Worm (Caenorhabditis elegans) whole organism, early embryonic: ENCODE data around the gene srj-33.

Experiments used
- F13C5.2 ChIP-seq: sonication (generic microtip); optimal IDR thresholded peaks from 2 replicates; lab custom pipeline; 2017; ENCODE audit warnings: mild to moderate bottlenecking, missing genetic modification characterization, inconsistent platforms, missing compliant biosample characterization
- ama-1 ChIP-seq: fragments of 150-350 bp; optimal IDR thresholded peaks from 2 replicates; lab custom pipeline; 2014
- ceh-13 ChIP-seq: fragments of 200-800 bp; sonication (Bioruptor generic); optimal IDR thresholded peaks from 2 replicates; lab custom pipeline; 2018; ENCODE audit warnings: mild to moderate bottlenecking, missing genetic modification characterization, missing compliant biosample characterization
- ets-7 ChIP-seq: sonication (generic microtip); optimal IDR thresholded peaks from 2 replicates; lab custom pipeline; 2016; ENCODE audit warnings: missing genotype, missing genetic modification characterization, missing compliant biosample characterization
- flt-1 ChIP-seq: fragments of 200-800 bp; sonication (Bioruptor generic); IDR thresholded peaks from 2 replicates; pipeline ENCODE4 v1.3.6; 2022; ENCODE audit warnings: missing genetic modification characterization, missing compliant biosample characterization
- hmbx-1 ChIP-seq: sonication (generic microtip); optimal IDR thresholded peaks from 2 replicates; lab custom pipeline; 2016; ENCODE audit warnings: mild to moderate bottlenecking, missing genetic modification characterization, missing compliant biosample characterization
- hmg-4 ChIP-seq: fragments of 200-800 bp; sonication (Bioruptor generic); optimal IDR thresholded peaks from 2 replicates; lab custom pipeline; 2018; ENCODE audit warnings: mild to moderate bottlenecking, missing genetic modification characterization, missing compliant biosample characterization
- hnd-1 ChIP-seq: sonication (generic microtip); optimal IDR thresholded peaks from 2 replicates; lab custom pipeline; 2016; ENCODE audit warnings: missing genetic modification characterization, missing compliant biosample characterization
- pes-1 ChIP-seq: fragments of 200-800 bp; sonication (Bioruptor generic); IDR thresholded peaks from 2 replicates; pipeline ENCODE4 v1.3.6; 2022; ENCODE audit warnings: missing genetic modification reagents, missing genetic modification characterization, missing compliant biosample characterization
- scrt-1 ChIP-seq: fragments of 200-800 bp; sonication (Bioruptor generic); IDR thresholded peaks from 2 replicates; pipeline ENCODE4 v1.3.6; 2022; ENCODE audit warnings: missing genetic modification characterization, missing compliant biosample characterization
- sea-1 ChIP-seq: fragments of 200-800 bp; sonication (Bioruptor generic); conservative IDR thresholded peaks from 2 replicates; pipeline ENCODE4 v1.3.6; 2022; ENCODE audit warnings: missing genetic modification characterization, missing compliant biosample characterization
- tbx-11 ChIP-seq: fragments of 200-800 bp; sonication (Bioruptor generic); IDR thresholded peaks from 2 replicates; pipeline ENCODE4 v1.3.6; 2022; ENCODE audit warnings: missing genetic modification characterization, missing compliant biosample characterization
- tbx-37 ChIP-seq: fragments of 200-800 bp; sonication (Bioruptor generic); conservative IDR thresholded peaks from 2 replicates; pipeline ENCODE4 v1.3.6; 2022; ENCODE audit warnings: missing genetic modification reagents, missing genetic modification characterization, missing compliant biosample characterization
- tra-4 ChIP-seq: sonication (generic microtip); optimal IDR thresholded peaks from 2 replicates; lab custom pipeline; 2017; ENCODE audit warnings: missing genetic modification characterization, missing compliant biosample characterization

DNA sequence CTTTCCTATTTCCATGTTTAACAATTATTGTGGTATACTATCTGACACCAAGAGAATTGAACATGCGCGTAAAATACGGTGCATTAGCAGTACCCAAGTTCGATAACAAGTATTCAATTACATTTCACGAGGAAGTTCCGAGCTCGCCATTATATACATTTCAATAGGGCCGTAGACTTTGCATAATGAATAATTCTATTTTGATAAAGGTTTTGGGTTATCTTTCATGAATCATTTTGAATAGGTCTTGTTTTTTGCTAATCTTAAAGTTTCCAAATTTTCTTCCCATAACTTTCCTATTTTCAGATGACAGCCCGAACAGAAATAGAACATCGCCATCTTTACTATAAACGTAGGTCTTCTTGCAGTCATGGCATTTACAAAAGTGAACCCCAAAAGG lies 11.1 kb downstream of the srj-33 start, which contains the start of gene C50H2.13:
- no peak for TF ChIP-seq ama-1 (lab: Kevin White, UChicago)
- no peak for TF ChIP-seq ets-7
- no peak for TF ChIP-seq hnd-1
- no peak for TF ChIP-seq F13C5.2 (tag; lab: Kevin White, UChicago)
- TF ChIP-seq tbx-37 (GFP tag; lab: Robert Waterston, UW) = no peak
- no peak for TF ChIP-seq scrt-1
- no peak for TF ChIP-seq ceh-13 (GFP tag; lab: Kevin White, UChicago)
- no peak for TF ChIP-seq tra-4 (tag; lab: Kevin White, UChicago)
- TF ChIP-seq tbx-11 = no peak
- TF ChIP-seq flt-1 (GFP tag; lab: Robert Waterston, UW) = no peak
- TF ChIP-seq hmg-4 (GFP tag; lab: Kevin White, UChicago) = no peak
- no peak for TF ChIP-seq pes-1 (GFP tag; lab: Robert Waterston, UW)
- no peak for TF ChIP-seq hmbx-1 (tag; lab: Kevin White, UChicago)
- no peak for TF ChIP-seq sea-1 (GFP tag; lab: Robert Waterston, UW)
